Fruit fly (Drosophila melanogaster) whole organism, wandering third instar larva: ENCODE measurements around the gene Trf4-1.

Experiments used
- Abd-B ChIP-seq: fragments of >200 bp; optimal IDR thresholded peaks from 2 replicates; lab custom pipeline; 2017; ENCODE audit warnings: missing biosample characterization, missing genetic modification characterization
- CG32264 ChIP-seq: fragments of 200-800 bp; sonication (Bioruptor generic); optimal IDR thresholded peaks from 2 replicates; lab custom pipeline; 2016; ENCODE audit warnings: missing biosample characterization, missing genetic modification characterization
- CG9705 ChIP-seq: fragments of 200-800 bp; sonication (Bioruptor generic); optimal IDR thresholded peaks from 2 replicates; lab custom pipeline; 2018; ENCODE audit warnings: missing biosample characterization, mild to moderate bottlenecking, missing genetic modification characterization
- CrebA ChIP-seq: fragments of 200-800 bp; sonication (Bioruptor generic); optimal IDR thresholded peaks from 2 replicates; lab custom pipeline; 2016; ENCODE audit warnings: missing biosample characterization, mild to moderate bottlenecking, missing genetic modification characterization, borderline replicate concordance
- Dfd ChIP-seq: fragments of >200 bp; optimal IDR thresholded peaks from 2 replicates; lab custom pipeline; 2017; ENCODE audit warnings: missing biosample characterization, missing genetic modification characterization
- Dif ChIP-seq: fragments of 200-275, 200-300 bp; sonication (Bioruptor generic); optimal IDR thresholded peaks from 2 replicates; lab custom pipeline; 2018; ENCODE audit warnings: missing biosample characterization, missing genetic modification characterization; ENCODE audit not compliant: partially characterized antibody
- GATAd ChIP-seq: sonication (Bioruptor generic); optimal IDR thresholded peaks from 2 replicates; lab custom pipeline; 2016; ENCODE audit warnings: missing biosample characterization, missing genetic modification characterization
- HLH106 ChIP-seq: fragments of 200-800 bp; optimal IDR thresholded peaks from 3 replicates; lab custom pipeline; 2019; ENCODE audit warnings: missing biosample characterization, mild to moderate bottlenecking, missing genetic modification characterization, moderate library complexity
- Hnf4 ChIP-seq: fragments of 200-800 bp; sonication (Bioruptor generic); optimal IDR thresholded peaks from 2 replicates; lab custom pipeline; 2016; ENCODE audit warnings: missing biosample characterization, mild to moderate bottlenecking, missing genetic modification characterization
- Hr78 ChIP-seq: fragments of >200 bp; optimal IDR thresholded peaks from 2 replicates; lab custom pipeline; 2017; ENCODE audit warnings: missing biosample characterization, missing genetic modification characterization
- Hr83 ChIP-seq: fragments of 200-300 bp; sonication (Bioruptor generic); optimal IDR thresholded peaks from 2 replicates; lab custom pipeline; 2016; ENCODE audit warnings: missing biosample characterization, mild to moderate bottlenecking, missing genetic modification characterization, moderate library complexity; ENCODE audit not compliant: poor library complexity, severe bottlenecking
- Jra ChIP-seq: sonication (Bioruptor generic); optimal IDR thresholded peaks from 2 replicates; lab custom pipeline; 2016; ENCODE audit warnings: missing biosample characterization, missing genetic modification characterization
- Mio ChIP-seq: sonication (Bioruptor generic); optimal IDR thresholded peaks from 2 replicates; lab custom pipeline; 2016; ENCODE audit warnings: missing biosample characterization, missing genetic modification characterization
- Myc ChIP-seq: fragments of >200 bp; optimal IDR thresholded peaks from 2 replicates; lab custom pipeline; 2017
- N ChIP-seq: fragments of >200 bp; optimal IDR thresholded peaks from 2 replicates; lab custom pipeline; 2018; ENCODE audit warnings: missing biosample characterization, missing external identifiers, missing genetic modification characterization
- OdsH ChIP-seq: fragments of 200-800 bp; sonication (Bioruptor generic); optimal IDR thresholded peaks from 2 replicates; lab custom pipeline; 2016; ENCODE audit warnings: missing biosample characterization, mild to moderate bottlenecking, missing genetic modification characterization
- Rel ChIP-seq, 2 experiments: fragments of 200-800 bp; sonication (Bioruptor generic) in 1 of 2; optimal IDR thresholded peaks; 2 replicates in 1 of 2; 3 replicates in 1 of 2; lab custom pipeline; 2016 to 2019; ENCODE audit warnings: mild to moderate bottlenecking in 2 of 2, missing biosample characterization in 2 of 2, missing genetic modification characterization in 2 of 2, moderate library complexity in 1 of 2
- Sp1 ChIP-seq: fragments of 200-800 bp; sonication (Bioruptor generic); optimal IDR thresholded peaks from 3 replicates; lab custom pipeline; 2019; ENCODE audit warnings: missing biosample characterization, mild to moderate bottlenecking, missing genetic modification characterization, moderate library complexity
- Vsx2 ChIP-seq: fragments of 200-300, 225-300 bp; sonication (Bioruptor generic); optimal IDR thresholded peaks from 2 replicates; lab custom pipeline; 2018; ENCODE audit warnings: missing biosample characterization, missing genetic modification characterization; ENCODE audit not compliant: partially characterized antibody
- br ChIP-seq: fragments of 200-800 bp; sonication (Bioruptor generic); optimal IDR thresholded peaks from 2 replicates; lab custom pipeline; 2016; ENCODE audit warnings: missing biosample characterization, missing genetic modification characterization
- brk ChIP-seq: fragments of 200-800 bp; sonication (Bioruptor generic); optimal IDR thresholded peaks from 2 replicates; lab custom pipeline; 2016; ENCODE audit warnings: missing biosample characterization, mild to moderate bottlenecking, missing genetic modification characterization
- dl ChIP-seq, 2 experiments: fragments of 175-275, 200-275 bp in 1 of 2; fragments of 200-275 bp in 1 of 2; sonication (Bioruptor generic); optimal IDR thresholded peaks; lab custom pipeline; 2018; ENCODE audit warnings: mild to moderate bottlenecking in 2 of 2, missing biosample characterization in 2 of 2, missing genetic modification characterization in 2 of 2, moderate library complexity in 2 of 2; ENCODE audit not compliant: partially characterized antibody in 2 of 2, insufficient read depth in 1 of 2
- dmrt93B ChIP-seq: fragments of 200-800 bp; sonication (Bioruptor generic); optimal IDR thresholded peaks from 2 replicates; lab custom pipeline; 2018; ENCODE audit warnings: missing biosample characterization, mild to moderate bottlenecking, missing genetic modification characterization
- dsf ChIP-seq: sonication (Bioruptor generic); optimal IDR thresholded peaks from 2 replicates; lab custom pipeline; 2016; ENCODE audit warnings: missing biosample characterization, missing genetic modification characterization, borderline replicate concordance
- ey ChIP-seq: fragments of 200-800 bp; sonication (Bioruptor generic); optimal IDR thresholded peaks from 2 replicates; lab custom pipeline; 2016; ENCODE audit warnings: missing biosample characterization, missing genetic modification characterization
- foxo ChIP-seq, 2 experiments: fragments of 200-800 bp; sonication (Bioruptor generic); optimal IDR thresholded peaks; 2 replicates in 1 of 2; 3 replicates in 1 of 2; lab custom pipeline; 2016 to 2017; ENCODE audit warnings: missing biosample characterization in 2 of 2, missing genetic modification characterization in 2 of 2
- fru ChIP-seq: fragments of 200-800 bp; sonication (Bioruptor generic); optimal IDR thresholded peaks from 3 replicates; lab custom pipeline; 2016; ENCODE audit warnings: missing biosample characterization, mild to moderate bottlenecking, missing genetic modification characterization
- h ChIP-seq: fragments of 200-800 bp; sonication (Bioruptor generic); optimal IDR thresholded peaks from 3 replicates; lab custom pipeline; 2016; ENCODE audit warnings: missing biosample characterization, mild to moderate bottlenecking, missing genetic modification characterization
- jim ChIP-seq: fragments of 175-275, 200-325 bp; sonication (Bioruptor generic); optimal IDR thresholded peaks from 2 replicates; lab custom pipeline; 2016; ENCODE audit warnings: missing biosample characterization, mild to moderate bottlenecking, missing genetic modification characterization
- lola ChIP-seq: fragments of >200 bp; optimal IDR thresholded peaks from 2 replicates; lab custom pipeline; 2017; ENCODE audit warnings: missing biosample characterization, missing genetic modification characterization
- pan ChIP-seq: fragments of >200 bp; optimal IDR thresholded peaks from 2 replicates; lab custom pipeline; 2017
- psq ChIP-seq: fragments of 200-800 bp; sonication (Bioruptor generic); optimal IDR thresholded peaks from 3 replicates; lab custom pipeline; 2017; ENCODE audit warnings: missing biosample characterization, mild to moderate bottlenecking, missing genetic modification characterization, moderate library complexity
- rgr ChIP-seq: fragments of 200-800 bp; sonication (Bioruptor generic); optimal IDR thresholded peaks from 3 replicates; lab custom pipeline; 2016; ENCODE audit warnings: missing biosample characterization, mild to moderate bottlenecking, missing genetic modification characterization
- sage ChIP-seq: fragments of 200-800 bp; sonication (Bioruptor generic); optimal IDR thresholded peaks from 2 replicates; lab custom pipeline; 2016; ENCODE audit warnings: missing biosample characterization, mild to moderate bottlenecking, missing genetic modification characterization
- sv ChIP-seq: fragments of 200-800 bp; sonication (Bioruptor generic); optimal IDR thresholded peaks from 3 replicates; lab custom pipeline; 2016; ENCODE audit warnings: missing biosample characterization, missing genetic modification characterization
- tai ChIP-seq: sonication (Bioruptor generic); optimal IDR thresholded peaks from 2 replicates; lab custom pipeline; 2016; ENCODE audit warnings: missing biosample characterization, missing genetic modification characterization
- usp ChIP-seq: fragments of >200 bp; optimal IDR thresholded peaks from 2 replicates; lab custom pipeline; 2017; ENCODE audit warnings: missing biosample characterization, missing genetic modification characterization
- woc ChIP-seq: sonication (Bioruptor generic); optimal IDR thresholded peaks from 2 replicates; lab custom pipeline; 2016; ENCODE audit warnings: missing biosample characterization, mild to moderate bottlenecking, missing genetic modification characterization

Trf4-1 gene

dm6 chrX:8572939-8573594 lies 12.9 kb downstream of the Trf4-1 start, which contains the start of gene spirit (continued):
- TF ChIP-seq usp (GFP tag; lab: Kevin White, UChicago) (no peak), CG9705 (no peak), foxo (GFP tag; optimal IDR thresholded peaks at IDR 0.05; lab: Kevin White, UChicago) (peak in 1 of 2 experiments; percentile 19), Myc (no peak), br (GFP tag; lab: Kevin White, UChicago) (no peak), dl (GFP tag; optimal IDR thresholded peaks at IDR 0.05; lab: Kevin White, UChicago; ENCODE audit: insufficient read depth in 1 of 2, partially characterized antibody in 2 of 2) (no peak)
- TF ChIP-seq, all 38 proteins: peak for 11

dm6 chrX:8573744-8574484 lies 13.8 kb downstream of the Trf4-1 start, which contains the start of gene CG12065:
Gene CG12065, plus strand, starts transcription at chrX:8574306.
- TF ChIP-seq OdsH (GFP tag; lab: Kevin White, UChicago) = no peak
- peak; percentile 43 for TF ChIP-seq woc
- TF ChIP-seq Hr83 = no peak
- peak; percentile 3 for TF ChIP-seq h
- TF ChIP-seq brk (GFP tag; lab: Kevin White, UChicago) = peak; percentile 41
- peak in 1 of 2 experiments; percentile 47 for TF ChIP-seq foxo (GFP tag; optimal IDR thresholded peaks at IDR 0.05; lab: Kevin White, UChicago)
- TF ChIP-seq ey (GFP tag; lab: Kevin White, UChicago) = peak; percentile 26
- no peak for TF ChIP-seq HLH106 (tag; lab: Kevin White, UChicago)
- TF ChIP-seq sv (GFP tag; lab: Kevin White, UChicago) = peak; percentile 1
- peak; percentile 35 for TF ChIP-seq sage (GFP tag; lab: Kevin White, UChicago)

- TF ChIP-seq Mio (GFP tag; lab: Kevin White, UChicago) (no peak), dl (GFP tag; optimal IDR thresholded peaks at IDR 0.05; lab: Kevin White, UChicago; ENCODE audit: insufficient read depth in 1 of 2, partially characterized antibody in 2 of 2) (no peak), Rel (GFP tag; optimal IDR thresholded peaks at IDR 0.05; lab: Kevin White, UChicago) (no peak), Rel (tag; optimal IDR thresholded peaks at IDR 0.05; lab: Kevin White, UChicago) (no peak), brk (GFP tag; lab: Kevin White, UChicago) (no peak), br (GFP tag; lab: Kevin White, UChicago) (peak; percentile 18), CG9705 (no peak), tai (peak; percentile 9), rgr (GFP tag; lab: Kevin White, UChicago) (peak; percentile 68), N (GFP tag; lab: Kevin White, UChicago) (no peak), dmrt93B (no peak), Vsx2 (GFP tag; lab: Kevin White, UChicago) (no peak), GATAd (GFP tag; lab: Kevin White, UChicago) (no peak), fru (GFP tag; lab: Kevin White, UChicago) (peak; percentile 61), Abd-B (GFP tag; lab: Kevin White, UChicago) (no peak), sage (GFP tag; lab: Kevin White, UChicago) (no peak), woc (peak; percentile 22), foxo (GFP tag; optimal IDR thresholded peaks at IDR 0.05; lab: Kevin White, UChicago) (peak in 1 of 2 experiments; percentile 65), Myc (no peak), Hr78 (GFP tag; lab: Kevin White, UChicago) (no peak), ey (GFP tag; lab: Kevin White, UChicago) (peak; percentile 50), Dfd (GFP tag; lab: Kevin White, UChicago) (no peak), Dif (GFP tag; lab: Kevin White, UChicago) (no peak), OdsH (GFP tag; lab: Kevin White, UChicago) (peak; percentile 21), Sp1 (peak; percentile 16), sv (GFP tag; lab: Kevin White, UChicago) (no peak), CrebA (GFP tag; lab: Kevin White, UChicago) (no peak), psq (GFP tag; lab: Kevin White, UChicago) (no peak), dsf (GFP tag; lab: Kevin White, UChicago) (no peak), Hnf4 (GFP tag; lab: Kevin White, UChicago) (peak; percentile 0), h (peak; percentile 55), Jra (peak; percentile 64), jim (GFP tag; lab: Kevin White, UChicago) (no peak), Hr83 (no peak), pan (lab: Kevin White, UChicago) (no peak), usp (GFP tag; lab: Kevin White, UChicago) (no peak), HLH106 (tag; lab: Kevin White, UChicago) (peak; percentile 48), CG32264 (no peak), lola (GFP tag; lab: Kevin White, UChicago) (no peak)
- TF ChIP-seq, all 38 proteins: peak for 13
These were observed 14.7 kb downstream of the Trf4-1 start for dm6 chrX:8574672-8575350.
